Worm (Caenorhabditis elegans): Measurements from ENCODE around the gene pgm-1.
"Not testable (repeated sequence)": the region's sequence is repeated elsewhere in the genome, so short reads cannot be mapped to it uniquely, and the experiment has no call there.

pgm-1 gene

ce11 chrII:4888527-4889487 is at the start of gene pgm-1:
TSS of gene pgm-1 (plus strand) at chrII:4889437.
- TF ChIP-seq daf-16 (GFP tag; optimal IDR thresholded peaks at IDR 0.05) (peak in 1 of 2 experiments; percentile 64), daf-16 (tag; optimal IDR thresholded peaks at IDR 0.05) (peak; percentile 43), nhr-11 (tag; optimal IDR thresholded peaks at IDR 0.05) (peak; percentile 61), mep-1 (tag; optimal IDR thresholded peaks at IDR 0.05) (peak; percentile 9), ceh-44 (GFP tag; IDR thresholded peaks at IDR 0.05) (no peak), lin-15B (tag; optimal IDR thresholded peaks at IDR 0.05) (no peak), lsy-2 (tag; optimal IDR thresholded peaks at IDR 0.05) (peak in 1 of 2 experiments; percentile 44), ZK546.5 (tag; optimal IDR thresholded peaks at IDR 0.05) (no peak), hif-1 (tag; optimal IDR thresholded peaks at IDR 0.05) (peak in 1 of 2 experiments; percentile 72), dve-1 (tag; optimal IDR thresholded peaks at IDR 0.05; ENCODE audit: insufficient read depth) (peak; percentile 4), hlh-11 (tag; optimal IDR thresholded peaks at IDR 0.05) (peak; percentile 72), hmg-1.1 (GFP tag; IDR thresholded peaks at IDR 0.05) (peak; percentile 57; the same call in 1 of the 2 replicates), ceh-32 (tag; optimal IDR thresholded peaks at IDR 0.05; ENCODE audit: poor library complexity) (no peak), ceh-20 (GFP tag; IDR thresholded peaks at IDR 0.05) (0 out of 2 replicates have a peak, but pooled peaks have one; percentile 14), nhr-28 (tag; optimal IDR thresholded peaks at IDR 0.05) (peak; percentile 97), ama-1 (optimal IDR thresholded peaks at IDR 0.05) (peak; percentile 56), T20F7.1 (GFP tag; optimal IDR thresholded peaks at IDR 0.05) (no peak), pha-4 (GFP tag; IDR thresholded peaks at IDR 0.05) (0 out of 2 replicates have a peak, but pooled peaks have one; percentile 11), pha-4 (tag; optimal IDR thresholded peaks at IDR 0.05) (no peak), tra-1 (GFP tag; IDR thresholded peaks at IDR 0.05) (0 out of 2 replicates have a peak, but pooled peaks have one; percentile 29)

- not testable (repeated sequence) for TF ChIP-seq hmg-1.1 (GFP tag; IDR thresholded peaks at IDR 0.05); ceh-32 (tag; optimal IDR thresholded peaks at IDR 0.05; ENCODE audit: poor library complexity); lim-7 (GFP tag; IDR thresholded peaks at IDR 0.05)
Observed at ce11 chrII:4842143-4842658, 47.0 kb upstream of the pgm-1 start, which contains the start of the genes T23B7.2 and nspd-4. TSS of gene T23B7.2 (minus strand) at chrII:4842243. TSS of gene nspd-4 (plus strand) at chrII:4842608.

- TF ChIP-seq hlh-30 (tag; optimal IDR thresholded peaks at IDR 0.05; ENCODE audit: insufficient read depth) (no peak), nhr-41 (GFP tag; IDR thresholded peaks at IDR 0.05) (no peak), nhr-77 (tag; optimal IDR thresholded peaks at IDR 0.05) (no peak), zfp-2 (tag; optimal IDR thresholded peaks at IDR 0.05) (no peak), hif-1 (tag; optimal IDR thresholded peaks at IDR 0.05) (no peak), nhr-102 (tag; optimal IDR thresholded peaks at IDR 0.05) (no peak), ztf-11 (tag; optimal IDR thresholded peaks at IDR 0.05) (no peak), ceh-20 (GFP tag; IDR thresholded peaks at IDR 0.05) (no peak), lin-13 (GFP tag; optimal IDR thresholded peaks at IDR 0.05) (no peak), R02D3.7 (tag; optimal IDR thresholded peaks at IDR 0.05) (no peak), daf-8 (GFP tag; IDR thresholded peaks at IDR 0.05) (no peak), ceh-44 (GFP tag; IDR thresholded peaks at IDR 0.05) (no peak), zag-1 (tag; optimal IDR thresholded peaks at IDR 0.05) (no peak), fkh-10 (GFP tag; optimal IDR thresholded peaks at IDR 0.05) (no peak), nhr-25 (tag; optimal IDR thresholded peaks at IDR 0.05; ENCODE audit: borderline replicate concordance, insufficient read depth) (no peak), hmg-1.1 (GFP tag; IDR thresholded peaks at IDR 0.05) (no peak), gei-8 (GFP tag; optimal IDR thresholded peaks at IDR 0.05) (no peak), ztf-7 (tag; optimal IDR thresholded peaks at IDR 0.05) (no peak)
Observed at ce11 chrII:4849885-4850284, 39.4 kb upstream of the pgm-1 start, which contains the start of gene T23B7.3. TSS of gene T23B7.3 (plus strand) at chrII:4850185.

All from whole organism, L4 larva.